Fruit fly (Drosophila melanogaster) whole organism, pupa: ENCODE measurements around the gene Patsas.

Experiments used
- CG10348 ChIP-seq: fragments of 200-800 bp; sonication (Bioruptor generic); IDR thresholded peaks from 2 replicates; pipeline ENCODE4 v1.3.6; 2022; ENCODE audit warnings: missing biosample characterization, missing genetic modification characterization
- CG12605 ChIP-seq: fragments of 200-800 bp; sonication (Bioruptor generic); IDR thresholded peaks from 2 replicates; pipeline ENCODE4 v1.3.6; 2022; ENCODE audit warnings: missing biosample characterization, missing genetic modification characterization
- CG13204 ChIP-seq: fragments of 200-800 bp; sonication (Bioruptor generic); optimal IDR thresholded peaks from 2 replicates; lab custom pipeline; 2018; ENCODE audit warnings: missing biosample characterization, mild to moderate bottlenecking, missing genetic modification characterization, moderate library complexity
- CG14655 ChIP-seq: fragments of 200-800 bp; sonication (Bioruptor generic); optimal IDR thresholded peaks from 3 replicates; lab custom pipeline; 2017; ENCODE audit warnings: mild to moderate bottlenecking, missing biosample characterization, missing genetic modification reagents, missing genetic modification characterization
- CG15710 ChIP-seq: fragments of 200-800 bp; sonication (Bioruptor generic); optimal IDR thresholded peaks from 2 replicates; lab custom pipeline; 2018; ENCODE audit warnings: missing biosample characterization, mild to moderate bottlenecking, missing genetic modification characterization, moderate library complexity
- CG17806 ChIP-seq: fragments of 200-800 bp; sonication (Bioruptor generic); optimal IDR thresholded peaks from 2 replicates; lab custom pipeline; 2018; ENCODE audit warnings: missing biosample characterization, mild to moderate bottlenecking, missing genetic modification characterization, moderate library complexity
- CG32121 ChIP-seq: fragments of 200-800 bp; sonication (Bioruptor generic); IDR thresholded peaks from 2 replicates; pipeline ENCODE4 v1.3.6; 2022; ENCODE audit warnings: missing biosample characterization, missing genetic modification characterization
- CG34367 ChIP-seq: fragments of 200-800 bp; sonication (Bioruptor generic); optimal IDR thresholded peaks from 2 replicates; lab custom pipeline; 2018; ENCODE audit warnings: missing biosample characterization, mild to moderate bottlenecking, missing genetic modification characterization
- CG4496 ChIP-seq: fragments of 200-800 bp; sonication (Bioruptor generic); IDR thresholded peaks from 3 replicates; pipeline ENCODE4 v1.3.6; 2022; ENCODE audit warnings: missing biosample characterization, missing genetic modification characterization
- CG8159 ChIP-seq: fragments of 200-800 bp; sonication (Bioruptor generic); optimal IDR thresholded peaks from 3 replicates; lab custom pipeline; 2018; ENCODE audit warnings: missing biosample characterization, mild to moderate bottlenecking, missing genetic modification characterization, moderate library complexity
- CG8301 ChIP-seq: fragments of 200-800 bp; sonication (Bioruptor generic); optimal IDR thresholded peaks from 2 replicates; lab custom pipeline; 2018; ENCODE audit warnings: missing biosample characterization, mild to moderate bottlenecking, missing genetic modification characterization
- CG9948 ChIP-seq: fragments of 200-800 bp; sonication (Bioruptor generic); optimal IDR thresholded peaks from 2 replicates; lab custom pipeline; 2018; ENCODE audit warnings: missing biosample characterization, mild to moderate bottlenecking, missing genetic modification characterization, moderate library complexity
- D1 ChIP-seq: fragments of 200-800 bp; sonication (Bioruptor generic); optimal IDR thresholded peaks from 2 replicates; lab custom pipeline; 2018; ENCODE audit warnings: missing biosample characterization, mild to moderate bottlenecking, missing genetic modification characterization, moderate library complexity
- EcR ChIP-seq: fragments of 200-800 bp; sonication (Bioruptor generic); optimal IDR thresholded peaks from 3 replicates; lab custom pipeline; 2019; ENCODE audit warnings: missing biosample characterization, missing genetic modification characterization, mild to moderate bottlenecking, moderate library complexity, missing genetic modification reagents
- Ets98B ChIP-seq: fragments of 200-800 bp; sonication (Bioruptor generic); IDR thresholded peaks from 2 replicates; pipeline ENCODE4 v1.3.6; 2022; ENCODE audit warnings: missing biosample characterization, missing genetic modification characterization
- Pif1A ChIP-seq: fragments of 200-800 bp; sonication (Bioruptor generic); optimal IDR thresholded peaks from 3 replicates; lab custom pipeline; 2016; ENCODE audit warnings: missing biosample characterization, missing genetic modification characterization
- Pif1B ChIP-seq: fragments of 200-800 bp; sonication (Bioruptor generic); optimal IDR thresholded peaks from 3 replicates; lab custom pipeline; 2016; ENCODE audit warnings: missing biosample characterization, missing genetic modification characterization
- Snoo ChIP-seq: fragments of 200-800 bp; sonication (Bioruptor generic); optimal IDR thresholded peaks from 3 replicates; lab custom pipeline; 2017; ENCODE audit warnings: missing biosample characterization, mild to moderate bottlenecking, missing genetic modification characterization, inconsistent platforms
- fd96Ca ChIP-seq: fragments of 200-800 bp; sonication (Bioruptor generic); IDR thresholded peaks from 3 replicates; pipeline ENCODE4 v1.3.6; 2022; ENCODE audit warnings: missing biosample characterization, missing genetic modification characterization
- gl ChIP-seq: fragments of 200-800 bp; sonication (Bioruptor generic); optimal IDR thresholded peaks from 2 replicates; lab custom pipeline; 2018; ENCODE audit warnings: missing biosample characterization, mild to moderate bottlenecking, missing genetic modification characterization
- rn ChIP-seq: fragments of 200-800 bp; sonication (Bioruptor generic); IDR thresholded peaks from 2 replicates; pipeline ENCODE4 v1.3.6; 2022; ENCODE audit warnings: missing biosample characterization, missing genetic modification characterization

The Patsas gene

dm6 chr2L:12103231-12104210 is at the start of gene Patsas, which contains the start of gene ThrRS:
TSS of gene Patsas (minus strand) at chr2L:12103285.
TSS of gene ThrRS (plus strand) at chr2L:12103751.
- TF ChIP-seq rn (GFP tag; lab: Robert Waterston, UW) (peak; percentile 65), CG8301 (tag; lab: Kevin White, UChicago) (peak; percentile 73), Snoo (tag; lab: Kevin White, UChicago) (peak; percentile 76), Pif1B (GFP tag; lab: Kevin White, UChicago) (no peak), CG34367 (tag; lab: Kevin White, UChicago) (peak; percentile 74), CG12605 (GFP tag; lab: Robert Waterston, UW) (peak; percentile 71), CG17806 (tag; lab: Kevin White, UChicago) (peak; percentile 81), CG14655 (GFP tag; lab: Kevin White, UChicago) (no peak), CG13204 (GFP tag; lab: Kevin White, UChicago) (no peak), Pif1A (no peak), Ets98B (GFP tag; lab: Robert Waterston, UW) (peak; percentile 87), EcR (no peak), CG15710 (peak; percentile 80), CG4496 (peak; percentile 92), CG8159 (tag; lab: Kevin White, UChicago) (peak; percentile 82), D1 (tag; lab: Kevin White, UChicago) (no peak), CG10348 (GFP tag; lab: Robert Waterston, UW) (peak; percentile 60), CG9948 (tag; lab: Kevin White, UChicago) (peak; percentile 80), gl (tag; lab: Kevin White, UChicago) (no peak), CG32121 (peak; percentile 80; the same call in 1 of the 2 replicates), fd96Ca (GFP tag; lab: Robert Waterston, UW) (peak; percentile 38; the same call in 2 of the 3 replicates)

- TF ChIP-seq CG10348 (GFP tag; lab: Robert Waterston, UW) (no peak), CG12605 (GFP tag; lab: Robert Waterston, UW) (peak; percentile 72), gl (tag; lab: Kevin White, UChicago) (no peak)
Observed at dm6 chr2L:12142439-12142838, 39.4 kb upstream of the Patsas start, which contains the start of gene CG31760. TSS of gene CG31760 (plus strand) at chr2L:12142780.

dm6 chr2L:12137708-12138107 is 34.6 kb upstream of the Patsas start, which contains the start of gene Gr33a:
TSS of gene Gr33a (plus strand) at chr2L:12138008.
- TF ChIP-seq rn (GFP tag; lab: Robert Waterston, UW) (no peak), D1 (tag; lab: Kevin White, UChicago) (no peak), CG34367 (tag; lab: Kevin White, UChicago) (no peak), CG12605 (GFP tag; lab: Robert Waterston, UW) (no peak), CG10348 (GFP tag; lab: Robert Waterston, UW) (no peak)

dm6 chr2L:12134125-12134378 is 31.0 kb upstream of the Patsas start:
- TF ChIP-seq CG8301 (tag; lab: Kevin White, UChicago) (no peak), CG8159 (tag; lab: Kevin White, UChicago) (no peak), CG17806 (tag; lab: Kevin White, UChicago) (no peak), CG15710 (no peak), CG32121 (no peak), CG14655 (GFP tag; lab: Kevin White, UChicago) (no peak), Ets98B (GFP tag; lab: Robert Waterston, UW) (no peak), EcR (no peak), Pif1A (no peak), CG34367 (tag; lab: Kevin White, UChicago) (no peak), CG13204 (GFP tag; lab: Kevin White, UChicago) (no peak)

dm6 chr2L:12133275-12134124 is 30.4 kb upstream of the Patsas start, which contains the start of gene rho-6:
TSS of gene rho-6 (minus strand) at chr2L:12133411.
- TF ChIP-seq fd96Ca (GFP tag; lab: Robert Waterston, UW), result no peak
- no peak for TF ChIP-seq EcR
- TF ChIP-seq Pif1A, result no peak
- no peak for TF ChIP-seq CG17806 (tag; lab: Kevin White, UChicago)
- TF ChIP-seq CG4496, result peak; percentile 39; the same call in 1 of the 3 replicates
- TF ChIP-seq CG14655 (GFP tag; lab: Kevin White, UChicago), result peak; percentile 29
- TF ChIP-seq CG9948 (tag; lab: Kevin White, UChicago), result no peak
- TF ChIP-seq, all 21 proteins: peak for 2

dm6 chr2L:12120000-12120399 is 16.9 kb upstream of the Patsas start:
- TF ChIP-seq CG8159 (tag; lab: Kevin White, UChicago), result peak; percentile 37
- peak; percentile 24 for TF ChIP-seq CG9948 (tag; lab: Kevin White, UChicago)
- no peak for TF ChIP-seq CG32121
- TF ChIP-seq CG4496, result no peak
- no peak for TF ChIP-seq rn (GFP tag; lab: Robert Waterston, UW)
- peak; percentile 69 for TF ChIP-seq CG14655 (GFP tag; lab: Kevin White, UChicago)
- no peak for TF ChIP-seq CG12605 (GFP tag; lab: Robert Waterston, UW)
- no peak for TF ChIP-seq CG13204 (GFP tag; lab: Kevin White, UChicago)
- TF ChIP-seq CG8301 (tag; lab: Kevin White, UChicago), result peak; percentile 36
- TF ChIP-seq fd96Ca (GFP tag; lab: Robert Waterston, UW), result no peak
- no peak for TF ChIP-seq gl (tag; lab: Kevin White, UChicago)
- TF ChIP-seq CG17806 (tag; lab: Kevin White, UChicago), result no peak
- no peak for TF ChIP-seq CG10348 (GFP tag; lab: Robert Waterston, UW)
- TF ChIP-seq CG34367 (tag; lab: Kevin White, UChicago), result no peak
